Fruit fly (Drosophila melanogaster): ENCODE data around the gene noi.

Gene noi

DNA sequence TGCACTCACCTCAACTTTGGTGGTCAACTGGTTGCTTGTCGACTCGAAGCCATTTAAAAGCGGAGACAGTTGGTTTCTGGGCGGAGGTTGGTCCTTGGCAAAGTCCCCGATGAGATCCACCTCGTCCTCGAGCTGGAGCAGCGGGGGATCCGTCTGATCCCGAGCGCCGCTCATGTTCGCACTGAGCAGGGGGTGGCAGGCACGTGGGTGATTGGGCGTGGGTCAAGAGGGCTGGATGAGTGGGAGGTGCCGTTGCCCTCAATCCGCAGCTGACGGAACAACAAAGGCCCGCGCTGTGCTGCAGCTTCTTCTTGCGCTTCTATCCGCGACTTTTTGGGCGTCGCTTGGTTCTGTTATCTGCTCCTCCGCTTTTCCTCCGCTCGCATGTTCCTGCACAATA is 28.3 kb downstream of the noi start:
- TF ChIP-seq CG15710 (tag; optimal IDR thresholded peaks at IDR 0.05) (no peak), CG32121 (GFP tag; IDR thresholded peaks at IDR 0.05) (no peak), Pif1A (GFP tag; optimal IDR thresholded peaks at IDR 0.05) (no peak), gl (tag; optimal IDR thresholded peaks at IDR 0.05) (no peak), Snoo (tag; optimal IDR thresholded peaks at IDR 0.05) (no peak), CG34367 (tag; optimal IDR thresholded peaks at IDR 0.05) (no peak), EcR (GFP tag; optimal IDR thresholded peaks at IDR 0.05) (no peak), CG9948 (tag; optimal IDR thresholded peaks at IDR 0.05) (no peak), CG8301 (tag; optimal IDR thresholded peaks at IDR 0.05) (no peak), rn (GFP tag; IDR thresholded peaks at IDR 0.05) (no peak), CG17806 (tag; optimal IDR thresholded peaks at IDR 0.05) (no peak)

DNA sequence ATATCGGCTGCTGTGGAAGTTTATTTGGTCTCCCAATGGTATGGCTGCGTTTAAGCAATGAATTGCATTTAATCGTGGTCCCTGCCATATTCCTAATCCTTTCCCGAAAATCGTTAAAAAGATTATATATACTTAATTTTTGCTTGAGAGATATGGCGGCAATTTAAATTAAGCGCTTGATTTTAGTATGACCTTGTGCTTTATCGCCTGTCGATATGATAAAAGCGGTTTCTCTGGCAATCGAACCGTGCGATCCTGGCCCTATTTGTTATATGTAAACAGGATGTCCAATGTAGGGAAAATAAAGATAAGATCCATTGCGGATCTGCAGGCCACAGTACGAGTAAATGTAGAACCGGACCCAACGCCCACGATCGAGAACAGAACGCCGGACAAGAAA is 36.4 kb downstream of the noi start, which contains the start of gene Snm1:
Gene Snm1 (plus strand): TSS at position 233 of the 400 bp plus-strand sequence.
- TF ChIP-seq rn (GFP tag; IDR thresholded peaks at IDR 0.05) (no peak), CG4496 (GFP tag; IDR thresholded peaks at IDR 0.05) (0 out of 3 replicates have a peak, but pooled peaks have one; percentile 21)

DNA sequence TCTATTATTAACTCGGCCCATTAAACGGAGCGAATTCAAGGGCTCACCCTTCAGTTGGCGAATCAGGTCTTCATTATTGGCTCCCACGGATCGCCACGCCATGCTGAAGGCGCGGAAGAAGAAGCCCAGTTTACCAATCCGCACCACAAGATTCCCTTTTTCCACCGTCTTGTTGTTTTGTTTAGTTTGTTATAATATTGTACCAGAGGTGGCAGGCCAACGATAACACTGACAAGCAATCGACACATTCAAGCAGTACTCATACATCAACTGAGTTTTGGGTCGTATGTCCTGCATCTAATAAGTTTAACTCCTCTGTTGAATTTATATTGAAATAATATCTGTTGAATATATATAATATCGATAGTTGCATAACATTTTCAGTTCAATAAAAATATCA is 37.2 kb downstream of the noi start, which contains the start of gene Pcmt:
Gene Pcmt (minus strand): TSS at position 235 of the 400 bp plus-strand sequence.
- no peak for TF ChIP-seq Pif1B (GFP tag; optimal IDR thresholded peaks at IDR 0.05)
- TF ChIP-seq EcR (GFP tag; optimal IDR thresholded peaks at IDR 0.05), result no peak
- TF ChIP-seq CG9948 (tag; optimal IDR thresholded peaks at IDR 0.05), result no peak

DNA sequence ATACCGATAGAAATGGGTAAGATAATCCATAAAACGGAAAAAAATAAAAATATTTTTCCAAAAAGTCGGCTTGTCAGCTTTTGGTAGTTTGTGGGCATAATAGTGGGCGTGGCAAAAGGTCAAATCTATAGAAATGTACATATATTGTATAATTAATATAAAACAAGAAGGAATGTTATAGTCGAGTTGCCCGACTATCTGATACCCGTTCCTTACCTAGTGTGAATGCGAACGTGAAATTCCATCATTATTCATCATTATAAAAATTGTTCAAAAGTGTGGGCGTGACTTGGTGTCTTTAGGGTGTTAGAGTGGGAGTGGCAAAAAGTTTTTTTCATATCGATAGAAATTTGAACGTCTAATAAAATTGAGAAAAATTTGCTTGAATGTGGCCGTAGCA is 39.7 kb downstream of the noi start:
- TF ChIP-seq Snoo (tag; optimal IDR thresholded peaks at IDR 0.05) (no peak), CG13204 (GFP tag; optimal IDR thresholded peaks at IDR 0.05) (no peak), CG17806 (tag; optimal IDR thresholded peaks at IDR 0.05) (no peak), CG15710 (tag; optimal IDR thresholded peaks at IDR 0.05) (no peak), rn (GFP tag; IDR thresholded peaks at IDR 0.05) (no peak), D1 (tag; optimal IDR thresholded peaks at IDR 0.05) (no peak), CG8301 (tag; optimal IDR thresholded peaks at IDR 0.05) (no peak), CG14655 (GFP tag; optimal IDR thresholded peaks at IDR 0.05) (no peak)

DNA sequence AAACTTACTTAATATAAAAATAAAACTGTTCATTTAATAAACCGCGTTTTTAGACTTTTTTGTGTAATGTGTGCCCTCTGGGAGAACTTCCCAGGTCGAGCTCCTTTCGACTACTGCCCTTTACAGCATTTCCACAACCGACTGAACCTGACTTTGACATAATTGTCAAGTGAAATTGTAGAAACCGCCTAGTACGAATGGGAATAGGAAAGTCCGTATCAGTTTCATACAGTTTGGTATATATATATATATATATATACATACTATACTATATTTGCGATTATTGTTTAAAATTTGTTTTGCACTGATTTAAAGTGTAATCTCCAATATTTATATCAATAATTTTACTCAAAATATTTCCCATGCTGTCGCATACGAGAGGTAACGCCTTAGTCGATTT is 40.2 kb downstream of the noi start, which contains the start of gene mia:
Gene mia (minus strand): TSS at position 101 of the 400 bp plus-strand sequence.
- TF ChIP-seq CG12605 (GFP tag; IDR thresholded peaks at IDR 0.05) (no peak), CG13204 (GFP tag; optimal IDR thresholded peaks at IDR 0.05) (no peak), CG10348 (GFP tag; IDR thresholded peaks at IDR 0.05) (no peak), CG9948 (tag; optimal IDR thresholded peaks at IDR 0.05) (no peak), EcR (GFP tag; optimal IDR thresholded peaks at IDR 0.05) (no peak), CG8159 (tag; optimal IDR thresholded peaks at IDR 0.05) (no peak)

DNA sequence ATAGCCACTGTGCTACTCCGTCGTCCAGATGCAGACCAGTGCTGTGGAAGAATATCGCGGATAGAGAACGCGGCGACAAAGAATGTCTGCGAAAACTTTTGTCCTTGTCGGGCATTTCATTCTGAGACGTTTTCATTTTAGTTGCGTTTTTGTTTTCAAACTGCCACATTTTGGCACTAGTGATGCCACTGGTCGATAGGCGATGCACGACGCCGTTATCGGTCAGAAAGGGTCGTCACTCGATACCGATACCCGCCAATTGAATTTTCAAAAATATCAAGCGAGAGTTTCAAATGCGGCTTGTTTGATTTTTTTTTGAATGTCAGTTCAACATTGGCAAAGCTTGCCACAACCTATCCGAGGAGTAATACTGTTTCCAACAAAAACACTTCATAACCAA is 40.8 kb downstream of the noi start:
- no peak for TF ChIP-seq Snoo (tag; optimal IDR thresholded peaks at IDR 0.05)
- no peak for TF ChIP-seq CG34367 (tag; optimal IDR thresholded peaks at IDR 0.05)
- no peak for TF ChIP-seq Pif1B (GFP tag; optimal IDR thresholded peaks at IDR 0.05)
- TF ChIP-seq CG32121 (GFP tag; IDR thresholded peaks at IDR 0.05), result no peak
- no peak for TF ChIP-seq CG9948 (tag; optimal IDR thresholded peaks at IDR 0.05)
- no peak for TF ChIP-seq gl (tag; optimal IDR thresholded peaks at IDR 0.05)

DNA sequence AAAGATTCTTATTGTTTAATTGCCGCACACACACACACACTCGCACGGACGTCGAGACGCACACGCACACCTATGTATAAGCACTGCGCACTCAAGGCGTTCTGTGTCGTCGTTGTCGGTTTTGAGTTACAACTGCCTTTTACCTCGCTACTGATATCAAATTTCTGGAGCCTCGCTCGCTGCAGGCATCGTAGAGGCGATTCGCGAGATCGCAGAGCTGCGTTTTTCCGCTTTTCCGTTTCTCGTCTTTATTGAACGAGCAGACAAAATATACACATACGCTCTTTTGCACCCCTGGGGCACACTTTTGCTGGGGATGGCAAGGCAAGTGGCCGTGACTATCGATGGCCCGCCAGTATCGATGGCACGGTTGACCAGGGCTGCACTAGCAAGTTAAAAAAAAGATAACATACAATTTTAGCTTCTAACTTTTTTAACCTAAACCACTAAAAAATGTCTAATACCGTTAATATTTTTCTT is 43.8 kb downstream of the noi start, which contains the start of gene CG2519:
Gene CG2519 (minus strand): TSS at position 312 of the 480 bp plus-strand sequence.
- TF ChIP-seq fd96Ca (GFP tag; IDR thresholded peaks at IDR 0.05) (no peak; the same call in 1 of the 3 replicates), CG15710 (tag; optimal IDR thresholded peaks at IDR 0.05) (no peak), CG17806 (tag; optimal IDR thresholded peaks at IDR 0.05) (no peak), CG4496 (GFP tag; IDR thresholded peaks at IDR 0.05) (peak; percentile 48; the same call in 2 of the 3 replicates), gl (tag; optimal IDR thresholded peaks at IDR 0.05) (no peak), Ets98B (GFP tag; IDR thresholded peaks at IDR 0.05) (no peak), CG14655 (GFP tag; optimal IDR thresholded peaks at IDR 0.05) (no peak), CG10348 (GFP tag; IDR thresholded peaks at IDR 0.05) (no peak), rn (GFP tag; IDR thresholded peaks at IDR 0.05) (0 out of 2 replicates have a peak, but pooled peaks have one; percentile 29), CG12605 (GFP tag; IDR thresholded peaks at IDR 0.05) (peak; percentile 42; the same call in 1 of the 2 replicates), CG32121 (GFP tag; IDR thresholded peaks at IDR 0.05) (no peak), Pif1A (GFP tag; optimal IDR thresholded peaks at IDR 0.05) (no peak), Pif1B (GFP tag; optimal IDR thresholded peaks at IDR 0.05) (no peak), EcR (GFP tag; optimal IDR thresholded peaks at IDR 0.05) (no peak)

Measured in whole organism, pupa.